Fruit fly (Drosophila melanogaster): ENCODE measurements around the gene Bub1.
A peak's percentile ranks its signal among the peaks of the same experiment; 100 is the strongest.

Bub1 gene

DNA sequence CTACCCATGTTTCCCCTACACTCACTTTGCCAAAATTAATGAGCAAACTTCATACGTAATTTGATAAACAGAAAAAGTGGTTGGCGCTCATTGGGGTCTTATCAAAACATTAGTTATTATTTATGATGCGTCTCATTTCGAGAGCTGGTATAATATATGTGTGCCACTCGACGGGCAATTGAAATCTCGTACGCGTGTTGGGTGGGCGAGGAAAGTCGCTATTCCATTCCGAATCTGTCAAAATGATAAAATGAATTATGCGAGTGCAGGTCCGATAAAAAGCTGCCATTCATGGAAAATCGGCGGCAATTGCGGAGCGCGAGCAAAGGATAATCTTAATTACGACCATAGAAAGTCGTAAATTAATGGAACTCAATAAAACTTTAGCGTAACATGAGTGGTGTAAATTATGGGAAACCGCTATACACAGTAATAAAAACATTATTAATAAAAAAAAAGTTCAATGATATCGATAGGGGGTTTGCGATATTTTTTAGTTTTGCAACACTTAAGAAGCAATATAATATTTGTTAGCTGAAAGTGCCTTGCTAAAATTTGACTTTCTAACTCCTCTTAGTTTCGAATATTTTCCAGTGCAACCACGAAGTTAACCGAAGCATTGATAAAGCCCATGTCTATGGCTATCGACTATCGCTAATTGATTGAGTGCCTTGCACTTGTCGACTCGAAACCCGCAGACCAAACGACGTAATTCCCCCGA is 36.3 kb upstream of the Bub1 start:
- no peak for TF ChIP-seq Mio (GFP tag; optimal IDR thresholded peaks at IDR 0.05)
- TF ChIP-seq HLH106 (tag; optimal IDR thresholded peaks at IDR 0.05): peak; percentile 24
- no peak for TF ChIP-seq dl (GFP tag; optimal IDR thresholded peaks at IDR 0.05; ENCODE audit: insufficient read depth in 1 of 2, partially characterized antibody in 2 of 2)
- TF ChIP-seq psq (GFP tag; optimal IDR thresholded peaks at IDR 0.05): peak; percentile 23
- no peak for TF ChIP-seq sv (GFP tag; optimal IDR thresholded peaks at IDR 0.05)
- peak; percentile 19 for TF ChIP-seq CrebA (GFP tag; optimal IDR thresholded peaks at IDR 0.05; ENCODE audit: borderline replicate concordance)
- peak; percentile 12 for TF ChIP-seq Sp1 (GFP tag; optimal IDR thresholded peaks at IDR 0.05)
- TF ChIP-seq Rel (GFP tag; optimal IDR thresholded peaks at IDR 0.05): no peak
- peak; percentile 52 for TF ChIP-seq Rel (tag; optimal IDR thresholded peaks at IDR 0.05)
- TF ChIP-seq pan (optimal IDR thresholded peaks at IDR 0.05): no peak
- TF ChIP-seq Dif (GFP tag; optimal IDR thresholded peaks at IDR 0.05; ENCODE audit: partially characterized antibody): no peak
- no peak for TF ChIP-seq Myc (optimal IDR thresholded peaks at IDR 0.05)
- TF ChIP-seq N (GFP tag; optimal IDR thresholded peaks at IDR 0.05): no peak
- no peak for TF ChIP-seq GATAd (GFP tag; optimal IDR thresholded peaks at IDR 0.05)
- TF ChIP-seq Hr83 (GFP tag; optimal IDR thresholded peaks at IDR 0.05; ENCODE audit: poor library complexity, severe bottlenecking): no peak
- no peak for TF ChIP-seq dsf (GFP tag; optimal IDR thresholded peaks at IDR 0.05; ENCODE audit: borderline replicate concordance)
- TF ChIP-seq Hr78 (GFP tag; optimal IDR thresholded peaks at IDR 0.05): no peak
- TF ChIP-seq brk (GFP tag; optimal IDR thresholded peaks at IDR 0.05): peak; percentile 45
- peak; percentile 52 for TF ChIP-seq ey (GFP tag; optimal IDR thresholded peaks at IDR 0.05)
- no peak for TF ChIP-seq CG32264 (GFP tag; optimal IDR thresholded peaks at IDR 0.05)
- no peak for TF ChIP-seq Jra (GFP tag; optimal IDR thresholded peaks at IDR 0.05)
- TF ChIP-seq fru (GFP tag; optimal IDR thresholded peaks at IDR 0.05): peak; percentile 61
- no peak for TF ChIP-seq Dfd (GFP tag; optimal IDR thresholded peaks at IDR 0.05)
- no peak for TF ChIP-seq dmrt93B (GFP tag; optimal IDR thresholded peaks at IDR 0.05)
- no peak for TF ChIP-seq usp (GFP tag; optimal IDR thresholded peaks at IDR 0.05)
- TF ChIP-seq sage (GFP tag; optimal IDR thresholded peaks at IDR 0.05): no peak
- peak; percentile 52 for TF ChIP-seq Hnf4 (GFP tag; optimal IDR thresholded peaks at IDR 0.05)
- TF ChIP-seq OdsH (GFP tag; optimal IDR thresholded peaks at IDR 0.05): peak; percentile 55
- TF ChIP-seq h (GFP tag; optimal IDR thresholded peaks at IDR 0.05): peak; percentile 74
- TF ChIP-seq rgr (GFP tag; optimal IDR thresholded peaks at IDR 0.05): peak; percentile 67
- no peak for TF ChIP-seq Abd-B (GFP tag; optimal IDR thresholded peaks at IDR 0.05)
- TF ChIP-seq foxo (GFP tag; optimal IDR thresholded peaks at IDR 0.05): peak in 1 of 2 experiments; percentile 69
- TF ChIP-seq lola (GFP tag; optimal IDR thresholded peaks at IDR 0.05): no peak
- no peak for TF ChIP-seq jim (GFP tag; optimal IDR thresholded peaks at IDR 0.05)
- TF ChIP-seq woc (GFP tag; optimal IDR thresholded peaks at IDR 0.05): no peak
- TF ChIP-seq tai (GFP tag; optimal IDR thresholded peaks at IDR 0.05): no peak
- no peak for TF ChIP-seq CG9705 (GFP tag; optimal IDR thresholded peaks at IDR 0.05)
- TF ChIP-seq br (GFP tag; optimal IDR thresholded peaks at IDR 0.05): peak; percentile 22
- no peak for TF ChIP-seq Vsx2 (GFP tag; optimal IDR thresholded peaks at IDR 0.05; ENCODE audit: partially characterized antibody)

DNA sequence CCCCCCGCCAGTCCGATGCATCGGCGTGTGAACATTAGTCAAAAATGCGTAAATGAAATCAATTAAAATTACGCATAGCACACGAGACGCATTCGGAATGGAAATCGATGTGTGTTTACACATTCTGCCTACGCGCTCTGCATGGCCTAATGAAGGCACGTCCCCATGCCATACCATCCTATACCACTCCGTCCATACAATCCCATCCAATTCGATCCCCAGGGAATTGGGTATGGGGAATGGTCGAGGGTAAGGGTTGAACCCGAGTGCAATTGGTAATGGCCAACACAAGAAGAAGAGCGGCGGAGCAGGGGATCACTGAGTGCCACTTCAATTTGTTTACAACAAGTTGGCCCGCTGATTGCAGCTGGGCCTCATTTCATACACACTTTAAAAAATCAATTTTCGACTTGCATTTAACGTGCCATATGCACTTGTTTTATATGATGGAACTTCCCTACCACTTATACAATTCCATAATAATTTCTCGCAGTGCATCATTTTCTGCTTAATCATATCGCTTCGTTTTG is 33.2 kb upstream of the Bub1 start:
- TF ChIP-seq OdsH (GFP tag; optimal IDR thresholded peaks at IDR 0.05) (peak; percentile 5), psq (GFP tag; optimal IDR thresholded peaks at IDR 0.05) (peak; percentile 15), br (GFP tag; optimal IDR thresholded peaks at IDR 0.05) (peak; percentile 27), HLH106 (tag; optimal IDR thresholded peaks at IDR 0.05) (no peak), rgr (GFP tag; optimal IDR thresholded peaks at IDR 0.05) (peak; percentile 47), pan (optimal IDR thresholded peaks at IDR 0.05) (no peak), foxo (GFP tag; optimal IDR thresholded peaks at IDR 0.05) (peak in 1 of 2 experiments; percentile 45), Sp1 (GFP tag; optimal IDR thresholded peaks at IDR 0.05) (peak; percentile 14), CG9705 (GFP tag; optimal IDR thresholded peaks at IDR 0.05) (no peak), Hr78 (GFP tag; optimal IDR thresholded peaks at IDR 0.05) (no peak), h (GFP tag; optimal IDR thresholded peaks at IDR 0.05) (peak; percentile 13), fru (GFP tag; optimal IDR thresholded peaks at IDR 0.05) (peak; percentile 25)
